Fruit fly (Drosophila melanogaster): ENCODE measurements around the gene CG32017.

Gene CG32017

DNA sequence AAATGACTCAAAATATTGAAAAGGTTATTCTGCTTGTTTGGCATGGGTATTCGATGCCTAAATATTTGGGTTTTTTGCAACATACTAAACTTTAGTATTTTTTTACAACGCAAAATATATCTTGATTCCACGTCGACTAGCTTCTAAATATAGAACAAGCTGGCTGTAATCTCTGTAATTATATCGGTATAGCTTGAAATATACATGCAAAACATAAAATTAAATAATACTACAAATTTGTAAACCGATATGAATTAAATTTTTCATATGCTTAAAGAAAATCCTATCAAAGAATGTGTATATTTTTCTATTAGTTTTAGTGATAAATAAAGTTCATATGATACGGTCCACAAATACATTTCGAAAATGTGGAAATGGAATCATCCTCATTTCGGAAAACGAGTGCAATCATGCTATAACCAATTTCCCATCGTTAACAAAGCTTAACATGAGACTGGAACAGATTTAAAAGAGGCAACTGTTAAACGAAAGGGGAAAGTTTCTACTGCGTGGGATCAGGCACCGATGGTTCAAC is 19.7 kb upstream of the CG32017 start, which contains the start of gene pho (continued):
- TF ChIP-seq cwo (GFP tag; optimal IDR thresholded peaks at IDR 0.05): no peak
- peak; percentile 3 for TF ChIP-seq Mad (GFP tag; optimal IDR thresholded peaks at IDR 0.05)
- peak; percentile 80 for TF ChIP-seq CG1603 (tag; optimal IDR thresholded peaks at IDR 0.05)
- no peak for TF ChIP-seq CG13123 (GFP tag; optimal IDR thresholded peaks at IDR 0.05)
- peak; percentile 30; the same call in 1 of the 2 replicates for TF ChIP-seq Xrp1 (GFP tag; IDR thresholded peaks at IDR 0.05)
- TF ChIP-seq CG31365 (tag; optimal IDR thresholded peaks at IDR 0.05): no peak
- peak; percentile 8 for TF ChIP-seq Atf-2 (GFP tag; optimal IDR thresholded peaks at IDR 0.05)
- no peak for TF ChIP-seq Abd-B (GFP tag; optimal IDR thresholded peaks at IDR 0.05)
- TF ChIP-seq Dbx (GFP tag; IDR thresholded peaks at IDR 0.05): no peak
- no peak for TF ChIP-seq pros (GFP tag; optimal IDR thresholded peaks at IDR 0.05)
- no peak for TF ChIP-seq CG10462 (GFP tag; optimal IDR thresholded peaks at IDR 0.05)
- peak; percentile 42 for TF ChIP-seq zfh2 (GFP tag; optimal IDR thresholded peaks at IDR 0.05)
- TF ChIP-seq Sox102F (GFP tag; optimal IDR thresholded peaks at IDR 0.05): no peak
- TF ChIP-seq pfk (GFP tag; optimal IDR thresholded peaks at IDR 0.05): peak; percentile 80
- TF ChIP-seq wek (GFP tag; optimal IDR thresholded peaks at IDR 0.05): peak; percentile 85
- TF ChIP-seq Max (GFP tag; optimal IDR thresholded peaks at IDR 0.05): no peak
- TF ChIP-seq Mes4 (GFP tag; optimal IDR thresholded peaks at IDR 0.05): no peak
- TF ChIP-seq Hr3 (GFP tag; optimal IDR thresholded peaks at IDR 0.05): peak; percentile 62
- peak; percentile 35 for TF ChIP-seq CG4617 (GFP tag; optimal IDR thresholded peaks at IDR 0.05; ENCODE audit: borderline replicate concordance)
- TF ChIP-seq CG30403 (GFP tag; optimal IDR thresholded peaks at IDR 0.05): peak; percentile 25
- TF ChIP-seq CG17802 (tag; optimal IDR thresholded peaks at IDR 0.05): peak; percentile 96
- TF ChIP-seq CG17361 (GFP tag; IDR thresholded peaks at IDR 0.05): peak; percentile 95
- TF ChIP-seq CG42726 (GFP tag; IDR thresholded peaks at IDR 0.05; ENCODE audit: partially characterized antibody): no peak
- peak; percentile 43 for TF ChIP-seq CG2120 (GFP tag; optimal IDR thresholded peaks at IDR 0.05)
- TF ChIP-seq her (GFP tag; optimal IDR thresholded peaks at IDR 0.05): no peak
- TF ChIP-seq Meics (GFP tag; optimal IDR thresholded peaks at IDR 0.05): no peak
- no peak for TF ChIP-seq caup (GFP tag; optimal IDR thresholded peaks at IDR 0.05; ENCODE audit: severe bottlenecking)
- no peak for TF ChIP-seq da (GFP tag; optimal IDR thresholded peaks at IDR 0.05)
- TF ChIP-seq sc (optimal IDR thresholded peaks at IDR 0.05): no peak
- no peak for TF ChIP-seq sc (GFP tag; optimal IDR thresholded peaks at IDR 0.05)
- TF ChIP-seq Doc3 (GFP tag; IDR thresholded peaks at IDR 0.05; ENCODE audit: partially characterized antibody): no peak
- peak; percentile 53 for TF ChIP-seq Xbp1 (GFP tag; optimal IDR thresholded peaks at IDR 0.05)
- no peak for TF ChIP-seq CG2875 (GFP tag; optimal IDR thresholded peaks at IDR 0.05)
- peak; percentile 8 for TF ChIP-seq Usf (GFP tag; optimal IDR thresholded peaks at IDR 0.05)
- TF ChIP-seq tio (GFP tag; optimal IDR thresholded peaks at IDR 0.05): peak; percentile 33
- TF ChIP-seq Gug (GFP tag; IDR thresholded peaks at IDR 0.05): no peak
- peak; percentile 58 for TF ChIP-seq BEAF-32 (GFP tag; optimal IDR thresholded peaks at IDR 0.05)
- peak; percentile 45 for TF ChIP-seq D19A (tag; optimal IDR thresholded peaks at IDR 0.05)
- TF ChIP-seq ase (GFP tag; IDR thresholded peaks at IDR 0.05): no peak
- no peak for TF ChIP-seq B-H2 (GFP tag; optimal IDR thresholded peaks at IDR 0.05)
- TF ChIP-seq CG7357 (GFP tag; IDR thresholded peaks at IDR 0.05): peak; percentile 97
- no peak for TF ChIP-seq nom (GFP tag; optimal IDR thresholded peaks at IDR 0.05)
- TF ChIP-seq CG6791 (GFP tag; IDR thresholded peaks at IDR 0.05; ENCODE audit: partially characterized antibody): no peak
- no peak for TF ChIP-seq stc (GFP tag; IDR thresholded peaks at IDR 0.05)
- TF ChIP-seq emc (GFP tag; optimal IDR thresholded peaks at IDR 0.05): peak; percentile 33
- peak in 1 of 3 experiments; percentile 60 for TF ChIP-seq Stat92E (GFP tag; optimal IDR thresholded peaks at IDR 0.05)
- TF ChIP-seq mam (GFP tag; optimal IDR thresholded peaks at IDR 0.05): peak; percentile 33
- TF ChIP-seq CG10431 (GFP tag; optimal IDR thresholded peaks at IDR 0.05): no peak
- no peak for TF ChIP-seq CG6175 (GFP tag; IDR thresholded peaks at IDR 0.05)
- TF ChIP-seq CG5180 (GFP tag; optimal IDR thresholded peaks at IDR 0.05): no peak
